Fruit fly (Drosophila melanogaster) whole organism, embryonic: ENCODE results near the gene Dhod.
A peak's percentile ranks its signal among the peaks of the same experiment; 100 is the strongest.

Source experiments
- Atf-2 ChIP-seq: fragments of 200-800 bp; sonication (Bioruptor generic); optimal IDR thresholded peaks from 2 replicates; lab custom pipeline; 2016; ENCODE audit warnings: missing biosample characterization, missing genetic modification characterization
- Blimp-1 ChIP-seq: fragments of 200-800 bp; sonication (Bioruptor generic); optimal IDR thresholded peaks from 3 replicates; lab custom pipeline; 2018; ENCODE audit warnings: missing biosample characterization, missing genetic modification characterization, mild to moderate bottlenecking, moderate library complexity, missing genetic modification reagents
- CG10654 ChIP-seq: fragments of 200-800 bp; sonication (Bioruptor generic); optimal IDR thresholded peaks from 2 replicates; lab custom pipeline; 2016; ENCODE audit warnings: missing biosample characterization, missing genetic modification characterization
- CG12104 ChIP-seq: fragments of 200-800 bp; sonication (Bioruptor generic); optimal IDR thresholded peaks from 3 replicates; lab custom pipeline; 2016; ENCODE audit warnings: missing biosample characterization, missing genetic modification characterization
- CG15696 ChIP-seq: fragments of 200-800 bp; sonication (Bioruptor generic); optimal IDR thresholded peaks from 2 replicates; lab custom pipeline; 2019; ENCODE audit warnings: missing biosample characterization, mild to moderate bottlenecking, missing genetic modification characterization, moderate library complexity
- CG16813 ChIP-seq: fragments of 200-800 bp; sonication (Bioruptor generic); IDR thresholded peaks from 3 replicates; pipeline ENCODE4 v1.3.6; 2022; ENCODE audit warnings: missing biosample characterization, missing genetic modification characterization; ENCODE audit not compliant: partially characterized antibody
- CG17385 ChIP-seq: fragments of 200-800 bp; sonication (Bioruptor generic); optimal IDR thresholded peaks from 3 replicates; lab custom pipeline; 2018; ENCODE audit warnings: missing biosample characterization, mild to moderate bottlenecking, missing genetic modification characterization
- CG17829 ChIP-seq: fragments of 200-800 bp; optimal IDR thresholded peaks from 2 replicates; lab custom pipeline; 2019; ENCODE audit warnings: missing biosample characterization, mild to moderate bottlenecking, missing genetic modification characterization, moderate library complexity
- CG18476 ChIP-seq: fragments of 200-800 bp; sonication (Bioruptor generic); optimal IDR thresholded peaks from 2 replicates; lab custom pipeline; 2016; ENCODE audit warnings: missing biosample characterization, mild to moderate bottlenecking, missing genetic modification characterization
- CG32532 ChIP-seq: fragments of 200-800 bp; sonication (Bioruptor generic); IDR thresholded peaks from 2 replicates; pipeline ENCODE4 v1.3.6; 2022; ENCODE audit warnings: missing biosample characterization, missing genetic modification characterization
- CG4617 ChIP-seq: fragments of 200-800 bp; sonication (Bioruptor generic); optimal IDR thresholded peaks from 3 replicates; lab custom pipeline; 2016; ENCODE audit warnings: missing biosample characterization, missing genetic modification characterization, borderline replicate concordance
- CG5180 ChIP-seq: fragments of 200-800 bp; sonication (Bioruptor generic); optimal IDR thresholded peaks from 3 replicates; lab custom pipeline; 2017; ENCODE audit warnings: missing biosample characterization, missing genetic modification characterization, mild to moderate bottlenecking, moderate library complexity, missing genetic modification reagents
- CG9609 ChIP-seq: fragments of 200-800 bp; sonication (Bioruptor generic); optimal IDR thresholded peaks from 3 replicates; lab custom pipeline; 2016; ENCODE audit warnings: missing biosample characterization, missing genetic modification characterization
- CkIIα-i1 ChIP-seq: fragments of 200-800 bp; sonication (Bioruptor generic); IDR thresholded peaks from 2 replicates; pipeline ENCODE4 v1.3.6; 2022; ENCODE audit warnings: missing biosample characterization, missing genetic modification characterization
- Doc2 ChIP-seq: fragments of 200-800 bp; sonication (Bioruptor generic); IDR thresholded peaks from 2 replicates; pipeline ENCODE4 v1.3.6; 2022; ENCODE audit warnings: missing biosample characterization, missing genetic modification characterization
- E2f2 ChIP-seq: fragments of 200-800 bp; sonication (Bioruptor generic); IDR thresholded peaks from 2 replicates; pipeline ENCODE4 v1.3.6; 2022; ENCODE audit warnings: missing biosample characterization, missing genetic modification characterization
- H15 ChIP-seq: fragments of 200-800 bp; sonication (Bioruptor generic); IDR thresholded peaks from 3 replicates; pipeline ENCODE4 v1.3.6; 2022; ENCODE audit warnings: missing biosample characterization, missing genetic modification characterization
- Meics ChIP-seq: fragments of 200-800 bp; sonication (Bioruptor generic); optimal IDR thresholded peaks from 2 replicates; lab custom pipeline; 2017; ENCODE audit warnings: missing biosample characterization, mild to moderate bottlenecking, missing genetic modification characterization
- Neu2 ChIP-seq: fragments of 200-800 bp; sonication (Bioruptor generic); optimal IDR thresholded peaks from 3 replicates; lab custom pipeline; 2016; ENCODE audit warnings: missing biosample characterization, missing genetic modification characterization, borderline replicate concordance
- Poxn ChIP-seq: fragments of 200-800 bp; sonication (Bioruptor generic); IDR thresholded peaks from 2 replicates; pipeline ENCODE4 v1.3.6; 2022; ENCODE audit warnings: missing biosample characterization, missing genetic modification characterization
- TFAM ChIP-seq: fragments of 200-800 bp; sonication (Bioruptor generic); optimal IDR thresholded peaks from 2 replicates; lab custom pipeline; 2017; ENCODE audit warnings: missing biosample characterization, missing genetic modification characterization, inconsistent platforms
- az2 ChIP-seq: fragments of 200-800 bp; sonication (Bioruptor generic); optimal IDR thresholded peaks from 3 replicates; lab custom pipeline; 2016; ENCODE audit warnings: missing biosample characterization, missing genetic modification characterization
- bigmax ChIP-seq: fragments of 200-800 bp; sonication (Bioruptor generic); optimal IDR thresholded peaks from 2 replicates; lab custom pipeline; 2018; ENCODE audit warnings: missing biosample characterization, mild to moderate bottlenecking, missing genetic modification characterization
- bowl ChIP-seq: fragments of 200-800 bp; sonication (Bioruptor generic); IDR thresholded peaks from 2 replicates; pipeline ENCODE4 v1.3.6; 2022; ENCODE audit warnings: missing biosample characterization, missing genetic modification characterization
- btn ChIP-seq: fragments of 200-800 bp; sonication (Bioruptor generic); optimal IDR thresholded peaks from 2 replicates; lab custom pipeline; 2016; ENCODE audit warnings: missing biosample characterization, missing genetic modification characterization
- cad ChIP-seq: fragments of >200 bp; optimal IDR thresholded peaks from 2 replicates; lab custom pipeline; 2017; ENCODE audit warnings: missing biosample characterization, missing genetic modification characterization
- cas ChIP-seq: fragments of 200-800 bp; sonication (Bioruptor generic); IDR thresholded peaks from 2 replicates; pipeline ENCODE4 v1.3.6; 2022; ENCODE audit warnings: missing biosample characterization, missing genetic modification characterization
- da ChIP-seq: fragments of 200-800 bp; sonication (Bioruptor generic); optimal IDR thresholded peaks from 2 replicates; lab custom pipeline; 2016; ENCODE audit warnings: missing biosample characterization, missing genetic modification characterization
- disco-r ChIP-seq: fragments of 200-800 bp; sonication (Bioruptor generic); optimal IDR thresholded peaks from 2 replicates; lab custom pipeline; 2016; ENCODE audit warnings: missing biosample characterization, missing genetic modification characterization
- dmrt11E ChIP-seq: fragments of 200-800 bp; sonication (Bioruptor generic); optimal IDR thresholded peaks from 3 replicates; lab custom pipeline; 2018; ENCODE audit warnings: missing biosample characterization, mild to moderate bottlenecking, missing genetic modification characterization, moderate library complexity
- dmrt99B ChIP-seq: fragments of 200-800 bp; sonication (Bioruptor generic); optimal IDR thresholded peaks from 2 replicates; lab custom pipeline; 2018; ENCODE audit warnings: missing biosample characterization, mild to moderate bottlenecking, missing genetic modification characterization, moderate library complexity
- en ChIP-seq: fragments of 200-800 bp; sonication (Bioruptor generic); optimal IDR thresholded peaks from 2 replicates; lab custom pipeline; 2016; ENCODE audit warnings: missing biosample characterization, missing genetic modification characterization
- exex ChIP-seq: fragments of 200-800 bp; sonication (Bioruptor generic); optimal IDR thresholded peaks from 4 replicates; lab custom pipeline; 2018; ENCODE audit warnings: missing biosample characterization, mild to moderate bottlenecking, missing genetic modification characterization, moderate library complexity
- fd102C ChIP-seq: fragments of 200-800 bp; sonication (Bioruptor generic); optimal IDR thresholded peaks from 2 replicates; lab custom pipeline; 2018; ENCODE audit warnings: missing biosample characterization, mild to moderate bottlenecking, missing genetic modification characterization, moderate library complexity
- fd3F ChIP-seq: fragments of 200-800 bp; sonication (Bioruptor generic); optimal IDR thresholded peaks from 2 replicates; lab custom pipeline; 2018; ENCODE audit warnings: missing biosample characterization, mild to moderate bottlenecking, missing genetic modification characterization, moderate library complexity
- jing ChIP-seq: fragments of 200-800 bp; sonication (Bioruptor generic); optimal IDR thresholded peaks from 2 replicates; lab custom pipeline; 2018; ENCODE audit warnings: missing biosample characterization, mild to moderate bottlenecking, missing genetic modification characterization
- jumu ChIP-seq: fragments of 200-800 bp; sonication (Bioruptor generic); optimal IDR thresholded peaks from 3 replicates; lab custom pipeline; 2016; ENCODE audit warnings: missing biosample characterization, missing genetic modification characterization
- kni ChIP-seq: fragments of 200-800 bp; sonication (Bioruptor generic); optimal IDR thresholded peaks from 3 replicates; lab custom pipeline; 2017; ENCODE audit warnings: mild to moderate bottlenecking, missing biosample characterization, missing genetic modification reagents, missing genetic modification characterization
- lov ChIP-seq, 2 experiments: fragments of 200-800 bp in 1 of 2; fragments of >200 bp in 1 of 2; sonication (Bioruptor generic) in 1 of 2; IDR thresholded peaks in 1 of 2; optimal IDR thresholded peaks in 1 of 2; 2 replicates in 1 of 2; 3 replicates in 1 of 2; pipeline versions ENCODE4 v1.3.6 to Lab custom; 2017 to 2022; ENCODE audit warnings: missing biosample characterization in 1 of 2, missing genetic modification characterization in 1 of 2
- oc ChIP-seq: fragments of 200-800 bp; sonication (Bioruptor generic); optimal IDR thresholded peaks from 2 replicates; lab custom pipeline; 2018; ENCODE audit warnings: missing biosample characterization, mild to moderate bottlenecking, missing genetic modification characterization, moderate library complexity
- p53 ChIP-seq: fragments of 200-800 bp; sonication (Bioruptor generic); optimal IDR thresholded peaks from 2 replicates; lab custom pipeline; 2016; ENCODE audit warnings: missing biosample characterization, missing genetic modification characterization
- scrt ChIP-seq: fragments of 200-800 bp; sonication (Bioruptor generic); optimal IDR thresholded peaks from 2 replicates; lab custom pipeline; 2018; ENCODE audit warnings: missing biosample characterization, mild to moderate bottlenecking, missing genetic modification characterization, moderate library complexity
- sd ChIP-seq: fragments of 200-800 bp; sonication (Bioruptor generic); optimal IDR thresholded peaks from 3 replicates; lab custom pipeline; 2018; ENCODE audit warnings: missing biosample characterization, mild to moderate bottlenecking, missing genetic modification characterization, moderate library complexity
- sens-2 ChIP-seq: fragments of 200-800 bp; sonication (Bioruptor generic); IDR thresholded peaks from 2 replicates; pipeline ENCODE4 v1.3.6; 2022; ENCODE audit warnings: missing biosample characterization, missing genetic modification characterization
- sug ChIP-seq: fragments of 200-800 bp; optimal IDR thresholded peaks from 2 replicates; lab custom pipeline; 2019; ENCODE audit warnings: missing biosample characterization, mild to moderate bottlenecking, missing genetic modification characterization, moderate library complexity
- tx ChIP-seq: fragments of 200-800 bp; sonication (Bioruptor generic); optimal IDR thresholded peaks from 2 replicates; lab custom pipeline; 2016; ENCODE audit warnings: missing biosample characterization, missing genetic modification characterization
- unc-4 ChIP-seq: fragments of 200-800 bp; sonication (Bioruptor generic); IDR thresholded peaks from 2 replicates; pipeline ENCODE4 v1.3.6; 2022; ENCODE audit warnings: missing biosample characterization, missing genetic modification characterization; ENCODE audit not compliant: partially characterized antibody
- wek ChIP-seq: fragments of 200-800 bp; sonication (Bioruptor generic); optimal IDR thresholded peaks from 3 replicates; lab custom pipeline; 2018; ENCODE audit warnings: missing biosample characterization, mild to moderate bottlenecking, missing genetic modification characterization, moderate library complexity
- z ChIP-seq: fragments of 200-800 bp; sonication (Bioruptor generic); IDR thresholded peaks from 3 replicates; pipeline ENCODE4 v1.3.6; 2022; ENCODE audit warnings: missing biosample characterization, missing genetic modification characterization
- zen2 ChIP-seq: fragments of 200-800 bp; sonication (Bioruptor generic); IDR thresholded peaks from 3 replicates; pipeline ENCODE4 v1.3.6; 2022; ENCODE audit warnings: missing biosample characterization, missing genetic modification characterization; ENCODE audit not compliant: partially characterized antibody

The Dhod gene

dm6 chr3R:8652731-8653130, at the start of gene Dhod, which contains the start of gene Sys1 (continued):
- no peak for TF ChIP-seq CkIIα-i1 (GFP tag; lab: Robert Waterston, UW)
- peak; percentile 25 for TF ChIP-seq CG18476 (GFP tag; lab: Kevin White, UChicago)
- TF ChIP-seq unc-4 (GFP tag; lab: Robert Waterston, UW): peak; percentile 87
- TF ChIP-seq tx (GFP tag; lab: Kevin White, UChicago): peak; percentile 22
- no peak for TF ChIP-seq TFAM
- no peak for TF ChIP-seq en
- no peak for TF ChIP-seq Poxn (GFP tag; lab: Robert Waterston, UW)
- peak; percentile 57 for TF ChIP-seq Meics
- TF ChIP-seq dmrt11E: peak; percentile 51
- TF ChIP-seq sens-2 (GFP tag; lab: Robert Waterston, UW): peak; percentile 36; the same call in 1 of the 2 replicates
- peak; percentile 47 for TF ChIP-seq CG10654 (GFP tag; lab: Kevin White, UChicago)
- peak; percentile 28 for TF ChIP-seq CG17385 (GFP tag; lab: Kevin White, UChicago)
- TF ChIP-seq CG15696 (tag; lab: Kevin White, UChicago): peak; percentile 3
- peak; percentile 72 for TF ChIP-seq sd (tag; lab: Kevin White, UChicago)
- TF ChIP-seq bigmax (GFP tag; lab: Kevin White, UChicago): no peak
- peak; percentile 67 for TF ChIP-seq CG9609 (GFP tag; lab: Kevin White, UChicago)
- peak; percentile 26 for TF ChIP-seq scrt (GFP tag; lab: Kevin White, UChicago)
- peak; percentile 84 for TF ChIP-seq CG16813 (GFP tag; lab: Robert Waterston, UW)
- TF ChIP-seq fd3F (GFP tag; lab: Kevin White, UChicago): peak; percentile 38
- no peak for TF ChIP-seq CG5180 (GFP tag; lab: Kevin White, UChicago)
- TF ChIP-seq sug: peak; percentile 68
- TF ChIP-seq CG32532 (GFP tag; lab: Robert Waterston, UW): peak; percentile 76
- TF ChIP-seq kni (GFP tag; lab: Kevin White, UChicago): no peak
- TF ChIP-seq Atf-2 (GFP tag; lab: Kevin White, UChicago): peak; percentile 51
- no peak for TF ChIP-seq bowl (GFP tag; lab: Robert Waterston, UW)
- no peak; the same call in 1 of the 2 replicates for TF ChIP-seq E2f2 (GFP tag; lab: Robert Waterston, UW)
- peak; percentile 16 for TF ChIP-seq disco-r (GFP tag; lab: Kevin White, UChicago)
- TF ChIP-seq H15 (GFP tag; lab: Robert Waterston, UW): 0 out of 3 replicates have a peak, but pooled peaks have one; percentile 37
- TF ChIP-seq oc (tag; lab: Kevin White, UChicago): peak; percentile 18
- no peak for TF ChIP-seq jing (GFP tag; lab: Kevin White, UChicago)
- no peak for TF ChIP-seq fd102C (GFP tag; lab: Kevin White, UChicago)
- TF ChIP-seq jumu (GFP tag; lab: Kevin White, UChicago): peak; percentile 77
- peak; percentile 35 for TF ChIP-seq Blimp-1 (GFP tag; lab: Kevin White, UChicago)
- no peak for TF ChIP-seq CG12104
- TF ChIP-seq cas: 0 out of 2 replicates have a peak, but pooled peaks have one; percentile 37
- TF ChIP-seq az2 (GFP tag; lab: Kevin White, UChicago): peak; percentile 53
- TF ChIP-seq lov (optimal IDR thresholded peaks at IDR 0.05; lab: Kevin White, UChicago): no peak
- TF ChIP-seq lov (GFP tag; IDR thresholded peaks at IDR 0.05; lab: Robert Waterston, UW): 0 out of 3 replicates have a peak, but pooled peaks have one; percentile 10
- no peak for TF ChIP-seq Doc2 (GFP tag; lab: Robert Waterston, UW)
- peak; percentile 60 for TF ChIP-seq CG17829 (tag; lab: Kevin White, UChicago)
- TF ChIP-seq da (GFP tag; lab: Kevin White, UChicago): no peak
- peak; percentile 28 for TF ChIP-seq dmrt99B (tag; lab: Kevin White, UChicago)
- TF ChIP-seq zen2 (GFP tag; lab: Robert Waterston, UW): peak; percentile 83; the same call in 2 of the 3 replicates
- no peak for TF ChIP-seq Neu2 (GFP tag; lab: Kevin White, UChicago)
- no peak for TF ChIP-seq cad (GFP tag; lab: Kevin White, UChicago)
- peak; percentile 22 for TF ChIP-seq exex
- peak; percentile 86 for TF ChIP-seq CG4617 (GFP tag; lab: Kevin White, UChicago)
- TF ChIP-seq z: no peak
- TF ChIP-seq p53 (GFP tag; lab: Kevin White, UChicago): no peak
- TF ChIP-seq wek (GFP tag; lab: Kevin White, UChicago): no peak
- no peak for TF ChIP-seq btn (GFP tag; lab: Kevin White, UChicago)
